Fruit fly (Drosophila melanogaster) whole organism, adult: ENCODE results near the gene JMJD6.

Experiments
- Clk ChIP-seq: fragments of 200-800 bp; sonication (Bioruptor generic); optimal IDR thresholded peaks from 2 replicates; lab custom pipeline; 2017; ENCODE audit warnings: missing biosample characterization, missing genetic modification characterization
- Hr96 ChIP-seq: fragments of 200-800 bp; sonication (Bioruptor generic); optimal IDR thresholded peaks from 2 replicates; lab custom pipeline; 2016; ENCODE audit warnings: missing biosample characterization, missing genetic modification characterization
- Mnt ChIP-seq: fragments of 200-800 bp; sonication (Bioruptor generic); optimal IDR thresholded peaks from 2 replicates; lab custom pipeline; 2016; ENCODE audit warnings: missing biosample characterization, mild to moderate bottlenecking, missing genetic modification characterization
- bab1 ChIP-seq: fragments of 200-800 bp; sonication (Bioruptor generic); optimal IDR thresholded peaks from 3 replicates; lab custom pipeline; 2019; ENCODE audit warnings: missing biosample characterization, mild to moderate bottlenecking, missing genetic modification characterization, moderate library complexity
- cic ChIP-seq: fragments of 200-800 bp; sonication (Bioruptor generic); optimal IDR thresholded peaks from 2 replicates; lab custom pipeline; 2017; ENCODE audit warnings: missing biosample characterization, mild to moderate bottlenecking, missing genetic modification characterization, moderate library complexity
- cnc ChIP-seq, 2 experiments: fragments of >200 bp; optimal IDR thresholded peaks; 2 replicates each; lab custom pipeline; 2017
- tj ChIP-seq: fragments of 200-800 bp; sonication (Bioruptor generic); optimal IDR thresholded peaks from 3 replicates; lab custom pipeline; 2017; ENCODE audit warnings: missing biosample characterization, mild to moderate bottlenecking, missing genetic modification characterization, moderate library complexity
- toe ChIP-seq: fragments of 200-800 bp; sonication (Bioruptor generic); optimal IDR thresholded peaks from 2 replicates; lab custom pipeline; 2016; ENCODE audit warnings: missing biosample characterization, missing genetic modification characterization

DNA sequence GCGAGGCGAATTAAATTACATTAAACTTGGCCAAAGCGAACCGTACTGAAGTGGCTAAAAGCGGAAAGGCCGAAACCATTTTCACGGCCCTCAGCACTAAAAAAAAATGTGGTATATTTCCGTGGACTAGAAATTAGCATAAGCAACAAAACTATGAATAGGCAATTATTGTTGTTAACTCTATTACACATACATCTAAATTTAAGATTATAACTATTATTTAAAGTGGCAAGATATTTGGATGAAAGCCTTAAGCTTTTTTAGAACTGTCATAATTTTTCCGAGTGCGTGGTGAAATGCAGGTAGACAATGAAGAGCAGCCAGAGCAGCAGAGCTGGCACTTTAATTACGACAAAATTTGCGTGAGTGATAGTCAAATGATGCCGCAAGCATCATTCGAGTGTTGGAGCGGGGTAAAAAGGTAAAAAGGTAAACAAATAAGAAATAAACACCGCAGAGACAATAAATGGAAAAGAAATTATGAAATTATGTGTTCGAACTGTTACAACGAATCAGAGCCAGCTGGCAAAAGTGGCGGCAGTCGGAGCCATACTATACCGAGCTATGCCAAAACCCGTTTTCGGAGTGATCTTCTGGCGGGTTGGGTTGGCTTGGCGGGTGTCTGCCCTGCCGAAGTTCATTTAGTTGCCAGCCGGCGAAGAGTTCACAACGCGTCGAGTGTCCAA lies 33.4 kb downstream of the JMJD6 start, which contains the start of gene CG7080:
- TF ChIP-seq Hr96 (GFP tag; lab: Kevin White, UChicago) (no peak), bab1 (no peak), cic (GFP tag; lab: Kevin White, UChicago) (no peak), toe (no peak), Clk (no peak), cnc (optimal IDR thresholded peaks at IDR 0.05; lab: Kevin White, UChicago) (no peak), tj (GFP tag; lab: Kevin White, UChicago) (no peak), Mnt (GFP tag; lab: Kevin White, UChicago) (no peak)
